Worm (Caenorhabditis elegans): Measurements from ENCODE around the gene nhr-130.

ce11 chrV:503728-504127, 20.6 kb upstream of the nhr-130 start, which contains the start of gene srlf-35:
- TF ChIP-seq ets-4 (tag; optimal IDR thresholded peaks at IDR 0.05) = no peak
- TF ChIP-seq hlh-15 (tag; optimal IDR thresholded peaks at IDR 0.05) = no peak
- TF ChIP-seq lin-11 (tag; optimal IDR thresholded peaks at IDR 0.05) = no peak
- TF ChIP-seq tbx-2 (tag; optimal IDR thresholded peaks at IDR 0.05) = no peak
- TF ChIP-seq ceh-9 (tag; optimal IDR thresholded peaks at IDR 0.05) = no peak

All from whole organism, late embryonic.